Worm (Caenorhabditis elegans) whole organism, L1 larva: Measurements from ENCODE around the gene mihp-2.
"Not testable (repeated sequence)": the region's sequence is repeated elsewhere in the genome, so short reads cannot be mapped to it uniquely, and the experiment has no call there.

Source experiments
- dpl-1 ChIP-seq, 3 experiments: fragments of 150-350 bp in 2 of 3; sonication (generic microtip) in 1 of 3; optimal IDR thresholded peaks; 2 replicates each; lab custom pipeline; 2014 to 2017; ENCODE audit warnings: missing biosample characterization in 3 of 3, missing genetic modification characterization in 3 of 3, missing genetic modification reagents in 3 of 3
- snpc-4 ChIP-seq: fragments of 150-350 bp; optimal IDR thresholded peaks from 2 replicates; lab custom pipeline; 2014; ENCODE audit warnings: missing biosample characterization, missing genetic modification characterization

DNA sequence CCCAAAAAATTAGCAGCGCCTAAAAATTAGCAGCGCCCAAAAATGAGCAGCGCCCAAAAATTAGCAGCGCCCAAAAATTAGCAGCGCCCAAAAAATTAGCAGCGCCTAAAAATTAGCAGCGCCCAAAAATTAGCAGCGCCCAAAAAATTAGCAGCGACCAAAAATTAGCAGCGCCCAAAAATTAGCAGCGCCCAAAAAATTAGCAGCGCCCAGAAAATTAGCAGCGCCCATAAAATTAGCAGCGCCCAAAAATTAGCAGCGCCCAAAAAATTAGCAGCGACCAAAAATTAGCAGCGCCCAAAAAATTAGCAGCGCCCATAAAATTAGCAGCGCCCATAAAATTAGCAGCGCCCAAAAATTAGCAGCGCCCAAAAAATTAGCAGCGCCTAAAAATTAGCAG is 20.6 kb upstream of the mihp-2 start:
- TF ChIP-seq snpc-4 (tag; lab: Kevin White, UChicago); dpl-1 (GFP tag; optimal IDR thresholded peaks at IDR 0.05; lab: Kevin White, UChicago): not testable (repeated sequence)
